Worm (Caenorhabditis elegans): ENCODE results near the gene nstp-3.

ce11 chrV:5792031-5792430, 6.0 kb downstream of the nstp-3 start, which contains the start of gene ZC250.2:
- TF ChIP-seq hmbx-1 (tag; optimal IDR thresholded peaks at IDR 0.05) (no peak), tbx-37 (GFP tag; conservative IDR thresholded peaks at IDR 0.05) (no peak), ama-1 (optimal IDR thresholded peaks at IDR 0.05) (no peak)

All from whole organism, early embryonic.